Fruit fly (Drosophila melanogaster): ENCODE measurements around the gene tbrd-1.

tbrd-1 gene

dm6 chr3R:23887096-23887421 is 6.3 kb downstream of the tbrd-1 start:
- TF ChIP-seq CG1620 (GFP tag; optimal IDR thresholded peaks at IDR 0.05) = peak; percentile 47
- no peak for TF ChIP-seq cnc (optimal IDR thresholded peaks at IDR 0.05)
- TF ChIP-seq CG14711 (tag; optimal IDR thresholded peaks at IDR 0.05) = peak; percentile 90
- TF ChIP-seq Crg-1 (GFP tag; optimal IDR thresholded peaks at IDR 0.05) = peak; percentile 60
- peak; percentile 51 for TF ChIP-seq pad (GFP tag; optimal IDR thresholded peaks at IDR 0.05)
- no peak for TF ChIP-seq Clk (GFP tag; optimal IDR thresholded peaks at IDR 0.05)
- no peak for TF ChIP-seq Mnt (GFP tag; optimal IDR thresholded peaks at IDR 0.05)
- TF ChIP-seq CG11617 (GFP tag; optimal IDR thresholded peaks at IDR 0.05) = peak; percentile 56
- TF ChIP-seq bab1 (GFP tag; optimal IDR thresholded peaks at IDR 0.05) = peak; percentile 97
- no peak for TF ChIP-seq toe (GFP tag; optimal IDR thresholded peaks at IDR 0.05)
- no peak for TF ChIP-seq CG5204 (GFP tag; optimal IDR thresholded peaks at IDR 0.05)
- peak; percentile 44 for TF ChIP-seq CG12768 (GFP tag; optimal IDR thresholded peaks at IDR 0.05)
- peak; percentile 88 for TF ChIP-seq CG7101 (tag; optimal IDR thresholded peaks at IDR 0.05)
- TF ChIP-seq CG33017 (tag; optimal IDR thresholded peaks at IDR 0.05) = peak; percentile 74
- TF ChIP-seq CG7045 (GFP tag; optimal IDR thresholded peaks at IDR 0.05) = peak; percentile 64
- TF ChIP-seq ovo (GFP tag; optimal IDR thresholded peaks at IDR 0.05) = no peak
- no peak for TF ChIP-seq cic (GFP tag; optimal IDR thresholded peaks at IDR 0.05)
- peak; percentile 66 for TF ChIP-seq kay (GFP tag; ENCODE audit: borderline replicate concordance)
- TF ChIP-seq Hr96 (GFP tag; optimal IDR thresholded peaks at IDR 0.05) = no peak
- peak; percentile 88 for TF ChIP-seq tj (GFP tag; optimal IDR thresholded peaks at IDR 0.05)

DNA sequence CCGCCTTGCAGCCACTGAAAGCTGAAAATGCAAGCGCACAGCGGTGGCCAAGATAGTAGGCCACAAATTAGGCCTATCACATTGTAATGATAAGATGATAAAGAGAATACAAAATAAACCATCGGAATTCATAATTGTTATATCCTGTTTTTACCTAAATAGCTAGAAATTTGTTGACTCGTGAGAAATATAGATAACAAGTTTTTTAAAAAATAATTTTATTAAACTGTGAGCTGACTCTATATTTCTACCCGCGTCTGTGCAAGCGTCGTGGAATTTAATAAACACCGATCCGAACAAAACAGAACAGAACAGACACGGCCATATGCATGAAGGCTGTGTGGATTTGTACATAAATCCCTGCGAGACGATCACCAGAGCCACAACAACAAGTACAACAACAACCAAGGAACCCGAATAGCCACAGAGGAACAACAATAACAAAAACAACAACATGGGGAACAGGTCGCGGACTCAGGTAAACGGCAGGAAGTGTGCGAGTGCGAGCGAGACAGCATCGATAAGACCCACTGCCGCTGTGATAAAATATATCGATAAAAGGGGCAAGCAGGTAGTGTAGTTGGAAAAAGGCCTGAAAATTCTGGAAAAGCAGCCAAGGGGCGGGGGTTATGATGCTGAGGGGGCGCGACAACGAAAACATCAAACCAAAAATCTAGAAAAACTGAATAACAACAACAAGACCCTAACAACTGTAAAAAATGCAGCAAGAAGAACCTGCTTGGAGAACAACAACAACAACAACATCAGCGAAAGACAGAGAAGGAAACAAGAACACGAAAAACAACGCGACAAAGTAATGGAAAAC is 6.9 kb downstream of the tbrd-1 start:
- TF ChIP-seq CG5204 (GFP tag; optimal IDR thresholded peaks at IDR 0.05) = peak; percentile 11
- TF ChIP-seq CG14711 (tag; optimal IDR thresholded peaks at IDR 0.05) = peak; percentile 70
- TF ChIP-seq CG1620 (GFP tag; optimal IDR thresholded peaks at IDR 0.05) = peak; percentile 44
- no peak for TF ChIP-seq Clk (GFP tag; optimal IDR thresholded peaks at IDR 0.05)
- TF ChIP-seq bab1 (GFP tag; optimal IDR thresholded peaks at IDR 0.05) = peak; percentile 90
- TF ChIP-seq CG7045 (GFP tag; optimal IDR thresholded peaks at IDR 0.05) = no peak
- TF ChIP-seq tj (GFP tag; optimal IDR thresholded peaks at IDR 0.05) = no peak
- peak; percentile 37 for TF ChIP-seq Hr96 (GFP tag; optimal IDR thresholded peaks at IDR 0.05)
- peak; percentile 82 for TF ChIP-seq pad (GFP tag; optimal IDR thresholded peaks at IDR 0.05)
- peak; percentile 20 for TF ChIP-seq Mnt (GFP tag; optimal IDR thresholded peaks at IDR 0.05)
- peak; percentile 2 for TF ChIP-seq CG33017 (tag; optimal IDR thresholded peaks at IDR 0.05)
- peak; percentile 53 for TF ChIP-seq CG11617 (GFP tag; optimal IDR thresholded peaks at IDR 0.05)
- TF ChIP-seq CG7101 (tag; optimal IDR thresholded peaks at IDR 0.05) = peak; percentile 71

DNA sequence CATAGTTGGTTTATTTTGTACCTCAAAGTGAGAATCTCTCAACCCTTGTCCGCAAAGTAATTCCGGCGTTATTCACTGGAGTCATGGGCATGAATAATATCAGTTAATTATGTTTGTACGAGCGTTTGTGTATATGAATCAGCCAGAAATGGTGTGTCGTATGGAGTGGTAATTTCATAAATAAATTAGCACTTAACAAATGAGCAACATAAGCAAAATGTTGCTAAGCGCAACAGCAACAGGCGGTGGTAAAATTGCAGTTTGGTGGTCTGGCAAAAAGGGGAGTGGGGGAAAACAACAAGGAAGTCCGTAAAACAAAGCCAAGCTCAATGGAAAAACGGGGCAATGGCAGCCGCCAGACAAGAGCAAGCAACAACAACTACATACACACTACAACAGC is 7.7 kb downstream of the tbrd-1 start:
- TF ChIP-seq tj (GFP tag; optimal IDR thresholded peaks at IDR 0.05) (peak; percentile 87), Hr96 (GFP tag; optimal IDR thresholded peaks at IDR 0.05) (no peak)

dm6 chr3R:23885182-23885581 is 8.2 kb downstream of the tbrd-1 start:
- no peak for TF ChIP-seq CG33017 (tag; optimal IDR thresholded peaks at IDR 0.05)
- TF ChIP-seq CG14711 (tag; optimal IDR thresholded peaks at IDR 0.05) = no peak
- TF ChIP-seq CG12768 (GFP tag; optimal IDR thresholded peaks at IDR 0.05) = no peak
- TF ChIP-seq ovo (GFP tag; optimal IDR thresholded peaks at IDR 0.05) = no peak
- no peak for TF ChIP-seq CG11617 (GFP tag; optimal IDR thresholded peaks at IDR 0.05)
- TF ChIP-seq cic (GFP tag; optimal IDR thresholded peaks at IDR 0.05) = no peak
- TF ChIP-seq Mnt (GFP tag; optimal IDR thresholded peaks at IDR 0.05) = no peak
- no peak for TF ChIP-seq CG7101 (tag; optimal IDR thresholded peaks at IDR 0.05)
- TF ChIP-seq Clk (GFP tag; optimal IDR thresholded peaks at IDR 0.05) = no peak
- no peak for TF ChIP-seq bab1 (GFP tag; optimal IDR thresholded peaks at IDR 0.05)
- TF ChIP-seq CG1620 (GFP tag; optimal IDR thresholded peaks at IDR 0.05) = no peak
- TF ChIP-seq Crg-1 (GFP tag; optimal IDR thresholded peaks at IDR 0.05) = no peak
- TF ChIP-seq Hr96 (GFP tag; optimal IDR thresholded peaks at IDR 0.05) = no peak
- no peak for TF ChIP-seq kay (GFP tag; ENCODE audit: borderline replicate concordance)
- no peak for TF ChIP-seq CG7045 (GFP tag; optimal IDR thresholded peaks at IDR 0.05)

- TF ChIP-seq CG12768 (GFP tag; optimal IDR thresholded peaks at IDR 0.05) (no peak), tj (GFP tag; optimal IDR thresholded peaks at IDR 0.05) (peak; percentile 72)
These were observed 9.2 kb downstream of the tbrd-1 start for dm6 chr3R:23884088-23884727.

dm6 chr3R:23880280-23880679 is 13.1 kb downstream of the tbrd-1 start:
- TF ChIP-seq CG7101 (tag; optimal IDR thresholded peaks at IDR 0.05) = no peak
- TF ChIP-seq CG11617 (GFP tag; optimal IDR thresholded peaks at IDR 0.05) = no peak
- no peak for TF ChIP-seq cic (GFP tag; optimal IDR thresholded peaks at IDR 0.05)
- no peak for TF ChIP-seq Clk (GFP tag; optimal IDR thresholded peaks at IDR 0.05)
- TF ChIP-seq toe (GFP tag; optimal IDR thresholded peaks at IDR 0.05) = no peak
- no peak for TF ChIP-seq Crg-1 (GFP tag; optimal IDR thresholded peaks at IDR 0.05)
- TF ChIP-seq ovo (GFP tag; optimal IDR thresholded peaks at IDR 0.05) = no peak
- no peak for TF ChIP-seq kay (GFP tag; ENCODE audit: borderline replicate concordance)
- no peak for TF ChIP-seq tj (GFP tag; optimal IDR thresholded peaks at IDR 0.05)
- TF ChIP-seq CG12768 (GFP tag; optimal IDR thresholded peaks at IDR 0.05) = no peak
- no peak for TF ChIP-seq cnc (optimal IDR thresholded peaks at IDR 0.05)
- no peak for TF ChIP-seq CG14711 (tag; optimal IDR thresholded peaks at IDR 0.05)
- TF ChIP-seq bab1 (GFP tag; optimal IDR thresholded peaks at IDR 0.05) = no peak
- no peak for TF ChIP-seq CG1620 (GFP tag; optimal IDR thresholded peaks at IDR 0.05)
- TF ChIP-seq CG5204 (GFP tag; optimal IDR thresholded peaks at IDR 0.05) = no peak
- no peak for TF ChIP-seq CG33017 (tag; optimal IDR thresholded peaks at IDR 0.05)
- TF ChIP-seq Mnt (GFP tag; optimal IDR thresholded peaks at IDR 0.05) = no peak

All from whole organism, adult.